Fruit fly (Drosophila melanogaster) whole organism, prepupa: ENCODE results near the gene Parg.

ENCODE experiments used
- CG8319 ChIP-seq: fragments of 200-800 bp; sonication (Bioruptor generic); optimal IDR thresholded peaks from 3 replicates; lab custom pipeline; 2016; ENCODE audit warnings: missing biosample characterization, missing genetic modification characterization
- Ets21C ChIP-seq: fragments of 200-800 bp; sonication (Bioruptor generic); optimal IDR thresholded peaks from 3 replicates; lab custom pipeline; 2016; ENCODE audit warnings: missing biosample characterization, missing genetic modification characterization
- Hr4 ChIP-seq: fragments of 200-800 bp; sonication (Bioruptor generic); optimal IDR thresholded peaks from 3 replicates; lab custom pipeline; 2016; ENCODE audit warnings: missing biosample characterization, missing genetic modification characterization
- OdsH ChIP-seq: fragments of 200-800 bp; sonication (Bioruptor generic); optimal IDR thresholded peaks from 3 replicates; lab custom pipeline; 2016; ENCODE audit warnings: missing biosample characterization, missing genetic modification characterization

DNA sequence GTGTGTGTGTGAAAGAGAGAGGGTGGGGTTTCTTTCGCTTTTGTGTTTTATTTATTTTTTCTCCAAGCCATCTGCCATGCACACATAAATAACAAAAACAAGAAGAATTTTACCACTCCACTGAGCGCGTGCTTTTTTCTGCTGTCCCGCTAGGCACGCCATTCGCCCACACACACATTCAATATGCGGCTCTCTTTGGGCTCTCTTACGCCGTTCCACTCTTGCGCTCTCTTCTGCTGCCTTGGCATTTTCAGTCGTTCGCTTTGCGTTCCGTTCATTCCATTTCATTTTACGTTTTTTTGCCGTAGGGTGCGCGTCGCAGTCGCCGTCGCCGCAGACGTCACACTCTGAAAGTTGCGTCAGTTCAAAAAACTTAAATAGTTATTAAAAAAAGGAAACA lies 17.8 kb upstream of the Parg start:
- no peak for TF ChIP-seq Ets21C (GFP tag; lab: Kevin White, UChicago)
- no peak for TF ChIP-seq OdsH
- TF ChIP-seq Hr4 = no peak
- no peak for TF ChIP-seq CG8319 (GFP tag; lab: Kevin White, UChicago)
